Worm (Caenorhabditis elegans) whole organism, late embryonic: ENCODE results near the gene ubq-2.

ENCODE experiments used
- ama-1 ChIP-seq: fragments of 150-350 bp; optimal IDR thresholded peaks from 2 replicates; lab custom pipeline; 2014
- ceh-2 ChIP-seq: sonication (generic microtip); optimal IDR thresholded peaks from 2 replicates; lab custom pipeline; 2016; ENCODE audit warnings: missing genotype, missing genetic modification characterization, missing compliant biosample characterization
- ceh-45 ChIP-seq: fragments of 200-800 bp; sonication (Bioruptor generic); IDR thresholded peaks from 2 replicates; pipeline ENCODE4 v1.3.6; 2022; ENCODE audit warnings: missing genetic modification reagents, missing genetic modification characterization, missing compliant biosample characterization
- dmd-4 ChIP-seq: sonication (generic microtip); optimal IDR thresholded peaks from 2 replicates; lab custom pipeline; 2016; ENCODE audit warnings: borderline replicate concordance, missing genetic modification characterization, missing compliant biosample characterization
- dve-1 ChIP-seq: sonication (generic microtip); optimal IDR thresholded peaks from 2 replicates; lab custom pipeline; 2017; ENCODE audit warnings: antibody characterized with exemption, mild to moderate bottlenecking, missing genetic modification characterization, missing compliant biosample characterization
- elt-2 ChIP-seq: sonication (generic microtip); optimal IDR thresholded peaks from 2 replicates; lab custom pipeline; 2016; ENCODE audit warnings: missing genetic modification reagents, missing genetic modification characterization, missing compliant biosample characterization
- ets-4 ChIP-seq: sonication (generic microtip); optimal IDR thresholded peaks from 2 replicates; lab custom pipeline; 2016; ENCODE audit warnings: missing genetic modification characterization, missing compliant biosample characterization
- fkh-10 ChIP-seq: fragments of 150-350 bp; optimal IDR thresholded peaks from 2 replicates; lab custom pipeline; 2014; ENCODE audit warnings: missing biosample characterization, missing genetic modification reagents, missing genetic modification characterization
- hlh-8 ChIP-seq: sonication (generic microtip); optimal IDR thresholded peaks from 2 replicates; lab custom pipeline; 2016; ENCODE audit warnings: missing genotype, missing genetic modification characterization, missing compliant biosample characterization
- pag-3 ChIP-seq: sonication (generic microtip); optimal IDR thresholded peaks from 2 replicates; lab custom pipeline; 2016; ENCODE audit warnings: missing compliant biosample characterization, missing genetic modification characterization, borderline replicate concordance
- pha-2 ChIP-seq: sonication (generic microtip); optimal IDR thresholded peaks from 2 replicates; lab custom pipeline; 2017; ENCODE audit warnings: mild to moderate bottlenecking, missing genetic modification characterization, missing compliant biosample characterization
- pqm-1 ChIP-seq: sonication (generic microtip); optimal IDR thresholded peaks from 2 replicates; lab custom pipeline; 2016; ENCODE audit warnings: missing genetic modification characterization, missing compliant biosample characterization
- ref-2 ChIP-seq: sonication (generic microtip); optimal IDR thresholded peaks from 2 replicates; lab custom pipeline; 2016; ENCODE audit warnings: missing genetic modification characterization, missing compliant biosample characterization

DNA sequence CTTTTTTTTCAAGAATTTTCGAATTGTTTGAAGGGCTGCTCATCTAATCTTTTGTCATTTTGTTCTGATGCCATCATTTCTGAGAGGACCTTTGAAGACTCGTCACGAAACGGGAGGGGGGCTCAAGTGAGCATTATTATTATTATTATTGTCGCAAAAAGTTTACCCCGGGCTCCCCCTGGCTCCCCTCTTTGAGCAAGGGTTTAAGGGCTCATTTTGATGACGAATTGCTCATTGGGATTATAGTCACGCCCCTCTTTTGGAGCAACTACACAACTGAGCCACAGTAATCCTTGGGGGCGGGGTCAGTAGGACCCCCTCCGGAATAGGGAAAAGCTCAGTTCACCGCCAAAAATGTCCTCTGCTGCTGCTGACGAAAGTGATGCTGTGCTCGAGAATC, 36.0 kb downstream of the ubq-2 start, which contains the start of gene unc-25:
- TF ChIP-seq ets-4 (tag; lab: Kevin White, UChicago), result no peak
- TF ChIP-seq ref-2 (tag; lab: Kevin White, UChicago), result no peak
- no peak for TF ChIP-seq ama-1 (lab: Kevin White, UChicago)
- TF ChIP-seq fkh-10 (GFP tag; lab: Kevin White, UChicago), result no peak
- TF ChIP-seq pha-2 (tag; lab: Kevin White, UChicago), result no peak
- TF ChIP-seq hlh-8 (tag; lab: Kevin White, UChicago), result no peak
- TF ChIP-seq pag-3 (tag; lab: Kevin White, UChicago), result no peak
- TF ChIP-seq dmd-4, result no peak
- TF ChIP-seq dve-1 (tag; lab: Kevin White, UChicago), result no peak
- no peak for TF ChIP-seq ceh-2 (tag; lab: Kevin White, UChicago)
- TF ChIP-seq pqm-1 (tag; lab: Kevin White, UChicago), result no peak
- TF ChIP-seq elt-2 (tag; lab: Kevin White, UChicago), result no peak
- TF ChIP-seq ceh-45 (GFP tag; lab: Robert Waterston, UW), result no peak
